Fruit fly (Drosophila melanogaster): ENCODE data around the gene CG9168.

The CG9168 gene

DNA sequence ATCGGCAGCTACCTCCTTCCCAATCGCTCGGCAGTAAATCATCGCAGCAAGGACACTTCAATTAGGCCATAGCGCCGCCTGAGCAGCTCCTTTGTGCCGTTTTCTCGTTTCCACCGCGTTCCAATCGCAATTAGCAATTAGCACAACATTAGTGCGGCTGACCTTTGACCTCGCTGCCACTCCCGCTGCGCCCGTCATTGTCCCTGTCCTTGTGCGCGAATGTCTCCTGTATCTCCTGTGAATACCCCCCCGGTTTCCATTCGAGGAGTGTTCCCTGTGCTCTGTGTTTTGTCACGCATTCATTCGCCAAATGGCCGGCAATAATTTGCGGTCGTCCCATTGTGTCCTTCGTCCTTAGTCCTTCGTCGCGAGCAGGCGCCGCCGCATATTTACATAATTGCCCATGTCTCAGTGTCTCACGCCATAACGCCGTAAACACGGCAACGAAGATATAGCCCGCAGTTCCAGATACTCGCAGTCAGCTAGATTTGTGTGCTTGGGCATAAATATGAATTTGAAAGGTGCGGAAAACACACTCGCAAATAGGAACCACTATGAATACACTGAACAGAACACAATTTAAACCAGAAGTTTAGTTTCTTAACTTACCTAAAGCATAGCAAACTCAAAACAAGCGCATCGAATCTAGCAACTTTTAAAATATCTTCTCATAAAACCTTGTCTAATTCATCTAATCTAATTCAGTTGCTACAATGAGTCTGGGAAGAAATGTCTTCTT is at the start of gene CG9168:
Gene CG9168 (plus strand): TSS at position 689 of the 739 bp plus-strand sequence.
- no peak for TF ChIP-seq CG17801 (GFP tag; optimal IDR thresholded peaks at IDR 0.05; ENCODE audit: partially characterized antibody)

- TF ChIP-seq CG17801 (GFP tag; optimal IDR thresholded peaks at IDR 0.05; ENCODE audit: partially characterized antibody): no peak
These were observed 46.5 kb upstream of the CG9168 start for dm6 chr3L:1364368-1364767.

DNA sequence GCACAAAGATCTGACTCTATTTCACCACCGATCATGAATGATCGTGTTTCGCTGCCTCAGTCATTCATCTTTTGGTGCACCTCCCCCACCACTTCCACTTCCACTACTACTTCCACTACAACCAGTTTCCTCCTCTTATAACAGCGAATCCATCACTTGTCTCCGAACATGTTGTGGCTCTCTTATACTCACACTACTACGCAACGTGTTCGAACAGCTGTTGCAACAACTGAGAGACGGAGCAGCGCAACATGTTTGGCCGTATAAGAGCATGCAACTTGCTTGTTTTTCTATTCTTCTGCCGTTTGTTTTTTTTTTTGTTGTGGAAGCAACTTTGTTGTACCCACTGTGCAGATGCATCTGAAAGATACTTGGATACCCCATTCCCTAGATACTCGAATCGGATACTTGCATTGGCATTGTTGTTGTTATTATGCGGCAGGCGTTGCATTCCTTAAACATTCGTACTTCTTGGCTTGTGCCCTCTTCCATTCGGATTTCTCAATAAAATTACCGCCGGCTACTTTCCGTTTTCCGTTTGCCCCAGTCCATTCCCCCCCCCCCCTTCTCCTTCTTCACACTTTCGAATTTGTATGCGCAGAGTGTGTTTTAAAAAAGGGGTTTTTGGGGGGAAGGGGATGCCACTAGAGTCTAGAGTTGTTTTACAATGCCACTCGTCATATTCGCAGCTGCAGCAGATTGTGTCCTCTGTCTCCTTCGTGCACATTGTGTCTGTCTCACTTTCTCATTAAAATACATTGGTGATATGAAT is 43.8 kb upstream of the CG9168 start:
- TF ChIP-seq CG17801 (GFP tag; optimal IDR thresholded peaks at IDR 0.05; ENCODE audit: partially characterized antibody): no peak

DNA sequence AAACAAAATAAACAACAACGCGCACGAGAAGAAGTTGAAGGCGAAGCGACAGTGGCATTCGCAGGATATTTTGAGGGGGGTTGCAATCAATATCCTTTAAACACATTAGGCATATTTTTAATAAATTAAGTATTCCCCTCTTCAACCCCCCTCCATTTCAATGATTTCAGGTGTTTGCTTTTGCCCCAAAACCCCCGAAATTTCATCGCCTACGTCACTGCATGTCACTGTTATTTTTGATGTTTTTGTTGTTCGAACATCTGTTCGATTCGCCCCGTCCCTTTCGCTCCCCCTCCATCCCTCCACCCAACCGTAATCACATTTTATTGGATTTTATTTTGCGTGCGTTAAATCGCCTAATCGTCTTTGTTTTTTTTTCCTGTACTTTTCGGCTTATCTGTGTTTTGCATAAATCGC is 42.6 kb upstream of the CG9168 start:
- TF ChIP-seq CG17801 (GFP tag; optimal IDR thresholded peaks at IDR 0.05; ENCODE audit: partially characterized antibody): no peak

dm6 chr3L:1370099-1370678 is 40.7 kb upstream of the CG9168 start, which contains the start of gene ru:
TSS of gene ru (plus strand) at chr3L:1370628.
- no peak for TF ChIP-seq CG17801 (GFP tag; optimal IDR thresholded peaks at IDR 0.05; ENCODE audit: partially characterized antibody)

- TF ChIP-seq CG17801 (GFP tag; optimal IDR thresholded peaks at IDR 0.05; ENCODE audit: partially characterized antibody): no peak
These were observed 39.9 kb upstream of the CG9168 start for dm6 chr3L:1370939-1371338.

DNA sequence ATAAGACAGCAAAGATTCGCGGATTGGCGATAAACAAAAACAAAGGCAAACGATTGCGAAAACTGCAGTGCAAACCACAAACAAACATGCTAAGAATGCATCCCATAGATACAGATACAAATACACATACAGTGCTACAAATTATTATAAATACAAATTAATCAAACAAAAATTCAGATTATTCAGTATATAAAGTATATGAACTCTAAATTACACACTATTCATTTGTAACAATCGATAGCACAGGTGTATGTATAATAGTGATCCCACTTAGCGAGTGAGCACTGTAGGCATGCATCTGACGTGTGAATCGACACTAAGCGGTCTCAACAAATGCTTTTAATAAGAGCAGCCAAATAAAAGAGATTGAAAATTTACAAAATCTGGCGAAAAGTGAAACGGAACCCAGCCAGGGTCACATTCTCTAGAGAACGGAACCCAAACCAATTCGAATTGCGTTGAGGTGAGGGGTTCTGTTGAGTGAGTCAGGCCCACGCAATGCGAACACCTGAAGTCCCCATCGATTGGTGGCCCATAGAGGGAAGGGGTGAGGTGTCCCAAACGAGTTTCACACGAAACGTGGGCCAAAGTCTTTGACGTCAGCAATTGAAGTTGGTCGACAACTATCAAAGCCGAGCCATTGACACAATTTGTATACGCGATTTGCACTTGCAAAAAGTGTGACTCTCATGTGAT is 36.3 kb upstream of the CG9168 start:
- peak; percentile 55 for TF ChIP-seq CG17801 (GFP tag; optimal IDR thresholded peaks at IDR 0.05; ENCODE audit: partially characterized antibody)

DNA sequence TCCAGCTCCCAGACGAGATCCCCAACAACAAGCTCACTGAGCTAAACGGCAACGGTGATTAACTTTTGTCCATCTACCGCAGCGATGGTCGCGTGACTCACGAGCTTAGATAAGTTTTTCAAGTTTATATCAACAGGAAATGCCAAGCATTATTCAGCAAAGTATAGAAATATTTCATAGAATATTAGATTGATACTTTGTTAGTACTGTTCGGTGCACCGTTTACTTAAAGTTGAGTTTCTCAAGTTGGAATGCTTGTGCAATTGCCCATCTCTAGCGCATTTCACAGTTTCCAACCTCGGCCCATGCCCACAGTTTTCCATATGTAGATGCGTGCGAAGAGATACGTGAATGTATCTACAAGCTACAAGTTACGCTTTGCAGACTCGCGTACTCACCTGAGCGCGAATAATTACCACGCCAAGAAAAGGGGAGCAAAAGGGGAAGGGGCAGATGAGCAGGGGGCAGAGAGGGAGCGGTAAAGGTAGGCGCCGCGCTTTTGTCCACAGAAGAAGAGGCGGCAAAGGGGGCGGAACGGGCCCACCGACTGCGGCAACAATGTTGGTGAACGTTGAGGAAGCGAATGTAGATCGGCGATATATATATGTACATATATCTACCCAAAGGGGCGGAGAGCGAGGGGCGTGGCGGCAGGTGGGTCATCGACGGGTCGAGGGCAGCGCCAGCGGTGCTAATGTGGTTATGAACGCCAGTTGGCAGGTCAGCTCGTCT is 34.7 kb upstream of the CG9168 start:
- TF ChIP-seq CG17801 (GFP tag; optimal IDR thresholded peaks at IDR 0.05; ENCODE audit: partially characterized antibody): no peak

dm6 chr3L:1378098-1378645 is 32.7 kb upstream of the CG9168 start:
- no peak for TF ChIP-seq CG17801 (GFP tag; optimal IDR thresholded peaks at IDR 0.05; ENCODE audit: partially characterized antibody)

DNA sequence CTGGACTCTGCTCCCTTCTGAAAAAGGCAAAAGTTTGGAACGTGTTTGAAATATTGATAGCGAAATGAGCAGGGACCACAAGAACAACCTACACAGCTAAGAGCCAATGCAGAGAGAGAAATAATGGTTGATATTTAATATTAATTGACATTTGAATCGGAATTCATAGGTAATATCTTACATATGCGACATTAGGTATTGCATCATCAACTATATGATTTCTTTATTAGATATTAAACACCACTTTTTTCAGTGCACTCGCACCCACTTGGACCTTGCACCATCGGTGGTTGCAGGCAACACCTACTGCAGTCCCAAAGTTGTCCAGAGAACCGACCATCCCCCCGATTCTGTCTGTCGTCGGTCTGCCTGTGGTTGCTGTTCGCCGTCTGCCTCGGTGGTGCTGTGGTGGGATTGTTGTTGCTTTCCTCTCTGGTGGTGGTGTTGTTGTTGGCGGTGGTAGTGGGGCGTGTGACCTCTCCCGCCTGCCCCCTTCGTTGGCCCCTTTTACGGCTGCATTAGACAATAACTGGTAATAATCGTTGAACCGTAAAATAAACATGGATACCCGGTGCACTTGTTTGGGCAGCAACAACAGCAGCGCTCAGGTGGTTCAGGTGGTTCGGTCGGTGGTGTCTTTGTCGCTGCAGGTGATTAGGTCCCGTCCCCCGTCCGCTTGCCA is 31.9 kb upstream of the CG9168 start:
- TF ChIP-seq CG17801 (GFP tag; optimal IDR thresholded peaks at IDR 0.05; ENCODE audit: partially characterized antibody): no peak

DNA sequence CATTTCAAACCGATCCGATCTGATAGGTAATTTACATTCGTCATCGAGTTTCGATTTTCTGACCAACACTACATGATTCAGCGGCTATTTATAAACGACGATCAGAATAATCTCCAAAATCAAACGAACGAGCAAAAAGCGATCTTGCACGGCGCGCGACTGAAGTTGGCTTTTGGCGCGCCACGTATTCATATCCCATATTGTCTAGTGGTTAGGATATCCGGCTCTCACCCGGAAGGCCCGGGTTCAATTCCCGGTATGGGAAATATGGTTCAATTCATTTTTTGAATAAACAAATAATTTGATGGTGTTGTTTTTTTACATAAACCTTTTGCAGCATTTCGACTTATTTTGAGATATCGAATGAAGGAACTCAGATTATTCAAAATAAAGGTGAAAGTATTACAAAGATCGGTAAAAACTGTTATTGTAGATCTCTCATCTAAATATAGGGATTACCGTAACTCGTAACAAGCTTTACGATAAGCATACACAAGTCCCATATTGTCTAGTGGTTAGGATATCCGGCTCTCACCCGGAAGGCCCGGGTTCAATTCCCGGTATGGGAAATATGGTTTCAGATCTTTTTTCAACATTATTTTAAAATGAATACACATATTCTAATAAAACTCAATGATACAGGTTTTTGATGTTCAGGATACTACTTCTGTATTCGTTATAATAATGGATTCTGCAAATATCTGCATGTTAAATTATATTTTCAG is 31.0 kb upstream of the CG9168 start:
- TF ChIP-seq CG17801 (GFP tag; optimal IDR thresholded peaks at IDR 0.05; ENCODE audit: partially characterized antibody): no peak

- TF ChIP-seq CG17801 (GFP tag; optimal IDR thresholded peaks at IDR 0.05; ENCODE audit: partially characterized antibody): no peak
These were observed 29.9 kb upstream of the CG9168 start for dm6 chr3L:1380959-1381358.

DNA sequence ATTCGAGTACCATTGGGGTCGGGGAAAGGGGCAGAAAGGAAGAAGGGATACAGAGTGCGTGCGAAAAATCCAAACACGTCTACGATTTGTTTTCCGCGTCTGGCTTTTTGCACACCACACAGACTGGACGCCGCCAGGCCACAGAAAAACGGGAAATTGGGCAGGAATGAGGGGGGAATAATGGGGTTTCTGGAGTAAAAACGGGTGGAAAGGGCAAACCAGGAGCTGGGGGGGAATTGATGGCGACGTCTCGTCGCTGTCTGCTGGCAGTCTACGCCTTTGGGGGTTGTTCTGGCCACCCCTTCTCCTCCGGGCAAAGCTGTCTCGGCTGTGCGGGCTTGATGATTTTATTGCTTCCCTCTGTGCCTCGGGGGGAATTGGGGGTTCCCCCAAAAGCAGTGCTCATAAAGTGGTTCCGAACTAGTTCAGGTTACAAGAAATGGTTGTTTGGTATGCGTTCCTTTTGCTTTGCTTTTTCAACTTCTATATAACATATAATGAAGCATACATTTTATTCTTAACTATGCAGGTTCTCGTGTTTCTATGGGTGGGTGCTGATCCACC is 25.1 kb upstream of the CG9168 start:
- no peak for TF ChIP-seq CG17801 (GFP tag; optimal IDR thresholded peaks at IDR 0.05; ENCODE audit: partially characterized antibody)

Measured in ovary, adult (tissue).